Worm (Caenorhabditis elegans) whole organism, late embryonic: Measurements from ENCODE around the gene eif-2A.

ENCODE experiments used
- C08G9.2 ChIP-seq: sonication (generic microtip); optimal IDR thresholded peaks from 2 replicates; lab custom pipeline; 2016; ENCODE audit warnings: mild to moderate bottlenecking, missing genetic modification characterization, moderate library complexity, missing compliant biosample characterization
- Y22D7AL.16 ChIP-seq: sonication (generic microtip); optimal IDR thresholded peaks from 2 replicates; lab custom pipeline; 2016; ENCODE audit warnings: missing genetic modification characterization, missing compliant biosample characterization
- ahr-1 ChIP-seq: sonication (generic microtip); optimal IDR thresholded peaks from 2 replicates; lab custom pipeline; 2016; ENCODE audit warnings: missing genetic modification characterization, missing compliant biosample characterization
- ama-1 ChIP-seq: fragments of 150-350 bp; optimal IDR thresholded peaks from 2 replicates; lab custom pipeline; 2014
- ceh-2 ChIP-seq: sonication (generic microtip); optimal IDR thresholded peaks from 2 replicates; lab custom pipeline; 2016; ENCODE audit warnings: missing genotype, missing genetic modification characterization, missing compliant biosample characterization
- ceh-24 ChIP-seq: sonication (generic microtip); optimal IDR thresholded peaks from 2 replicates; lab custom pipeline; 2016; ENCODE audit warnings: mild to moderate bottlenecking, missing genetic modification characterization, missing compliant biosample characterization
- ceh-31 ChIP-seq: sonication (generic microtip); optimal IDR thresholded peaks from 2 replicates; lab custom pipeline; 2016; ENCODE audit warnings: missing genetic modification characterization, missing compliant biosample characterization
- ceh-6 ChIP-seq: fragments of 200-800 bp; sonication (Bioruptor generic); optimal IDR thresholded peaks from 2 replicates; lab custom pipeline; 2018; ENCODE audit warnings: mild to moderate bottlenecking, missing genetic modification characterization, missing compliant biosample characterization
- ceh-9 ChIP-seq: sonication (generic microtip); optimal IDR thresholded peaks from 2 replicates; lab custom pipeline; 2016; ENCODE audit warnings: mild to moderate bottlenecking, missing genetic modification characterization, inconsistent platforms, missing compliant biosample characterization
- che-1 ChIP-seq: sonication (generic microtip); optimal IDR thresholded peaks from 2 replicates; lab custom pipeline; 2016; ENCODE audit warnings: mild to moderate bottlenecking, missing genetic modification characterization, missing compliant biosample characterization
- elt-2 ChIP-seq: sonication (generic microtip); optimal IDR thresholded peaks from 2 replicates; lab custom pipeline; 2016; ENCODE audit warnings: missing genetic modification reagents, missing genetic modification characterization, missing compliant biosample characterization
- elt-4 ChIP-seq: sonication (generic microtip); optimal IDR thresholded peaks from 2 replicates; lab custom pipeline; 2016; ENCODE audit warnings: missing genetic modification characterization, missing compliant biosample characterization
- ets-4 ChIP-seq: sonication (generic microtip); optimal IDR thresholded peaks from 2 replicates; lab custom pipeline; 2016; ENCODE audit warnings: missing genetic modification characterization, missing compliant biosample characterization
- eyg-1 ChIP-seq: sonication (generic microtip); optimal IDR thresholded peaks from 2 replicates; lab custom pipeline; 2016; ENCODE audit warnings: missing genotype, missing genetic modification characterization, missing compliant biosample characterization
- gmeb-2 ChIP-seq: sonication (generic microtip); optimal IDR thresholded peaks from 2 replicates; lab custom pipeline; 2016; ENCODE audit warnings: missing genetic modification characterization, inconsistent platforms, missing compliant biosample characterization
- hlh-13 ChIP-seq: fragments of 200-800 bp; sonication (Bioruptor generic); optimal IDR thresholded peaks from 2 replicates; lab custom pipeline; 2018; ENCODE audit warnings: mild to moderate bottlenecking, missing genetic modification characterization, missing compliant biosample characterization
- hlh-30 ChIP-seq: sonication (generic microtip); optimal IDR thresholded peaks from 2 replicates; lab custom pipeline; 2017; ENCODE audit warnings: antibody characterized with exemption, missing genetic modification characterization, missing compliant biosample characterization; ENCODE audit not compliant: insufficient read depth
- nfya-1 ChIP-seq: sonication (generic microtip); optimal IDR thresholded peaks from 2 replicates; lab custom pipeline; 2017; ENCODE audit warnings: missing genetic modification characterization, mild to moderate bottlenecking, missing compliant biosample characterization, antibody characterized with exemption, moderate library complexity
- nhr-11 ChIP-seq: fragments of 150-350 bp; optimal IDR thresholded peaks from 2 replicates; lab custom pipeline; 2014; ENCODE audit warnings: missing biosample characterization, missing genetic modification characterization
- nhr-232 ChIP-seq: sonication (generic microtip); optimal IDR thresholded peaks from 2 replicates; lab custom pipeline; 2016; ENCODE audit warnings: missing genetic modification characterization, missing compliant biosample characterization
- pag-3 ChIP-seq: sonication (generic microtip); optimal IDR thresholded peaks from 2 replicates; lab custom pipeline; 2016; ENCODE audit warnings: missing compliant biosample characterization, missing genetic modification characterization, borderline replicate concordance
- pax-1 ChIP-seq: fragments of 150-350 bp; optimal IDR thresholded peaks from 2 replicates; lab custom pipeline; 2014; ENCODE audit warnings: missing biosample characterization, missing genetic modification characterization
- pha-2 ChIP-seq: sonication (generic microtip); optimal IDR thresholded peaks from 2 replicates; lab custom pipeline; 2017; ENCODE audit warnings: mild to moderate bottlenecking, missing genetic modification characterization, missing compliant biosample characterization
- pha-4 ChIP-seq: fragments of 150-350 bp; optimal IDR thresholded peaks from 2 replicates; lab custom pipeline; 2018; ENCODE audit warnings: missing biosample characterization, missing genetic modification reagents, missing genetic modification characterization
- pqm-1 ChIP-seq: sonication (generic microtip); optimal IDR thresholded peaks from 2 replicates; lab custom pipeline; 2016; ENCODE audit warnings: missing genetic modification characterization, missing compliant biosample characterization
- ref-2 ChIP-seq: sonication (generic microtip); optimal IDR thresholded peaks from 2 replicates; lab custom pipeline; 2016; ENCODE audit warnings: missing genetic modification characterization, missing compliant biosample characterization
- rnt-1 ChIP-seq: sonication (generic microtip); optimal IDR thresholded peaks from 2 replicates; lab custom pipeline; 2016; ENCODE audit warnings: missing genetic modification characterization, missing compliant biosample characterization
- sox-2 ChIP-seq: fragments of 200-800 bp; sonication (Bioruptor generic); IDR thresholded peaks from 2 replicates; pipeline ENCODE4 v1.3.6; 2022; ENCODE audit warnings: missing genetic modification reagents, missing genetic modification characterization, missing compliant biosample characterization
- sox-4 ChIP-seq: sonication (generic microtip); optimal IDR thresholded peaks from 2 replicates; lab custom pipeline; 2017; ENCODE audit warnings: mild to moderate bottlenecking, missing genetic modification characterization, inconsistent platforms, missing compliant biosample characterization
- ttx-3 ChIP-seq: sonication (generic microtip); optimal IDR thresholded peaks from 2 replicates; lab custom pipeline; 2016; ENCODE audit warnings: missing genetic modification reagents, missing genetic modification characterization, missing compliant biosample characterization
- unc-3 ChIP-seq, 2 experiments: fragments of 200-800 bp in 1 of 2; sonication (Bioruptor generic) in 1 of 2; sonication (generic microtip) in 1 of 2; conservative IDR thresholded peaks in 1 of 2; optimal IDR thresholded peaks in 1 of 2; 2 replicates each; pipeline versions ENCODE4 v1.3.6 to Lab custom; 2016 to 2022; ENCODE audit warnings: missing compliant biosample characterization in 2 of 2, missing genetic modification characterization in 2 of 2, missing genetic modification reagents in 1 of 2
- unc-55 ChIP-seq: sonication (generic microtip); optimal IDR thresholded peaks from 2 replicates; lab custom pipeline; 2017; ENCODE audit warnings: missing biosample characterization, missing genetic modification reagents, missing genetic modification characterization
- unc-86 ChIP-seq: sonication (generic microtip); optimal IDR thresholded peaks from 2 replicates; lab custom pipeline; 2016; ENCODE audit warnings: missing genetic modification characterization, missing compliant biosample characterization

The eif-2A gene

ce11 chrII:10396578-10396977 lies 20.0 kb upstream of the eif-2A start, which contains the start of gene T09F3.5:
T09F3.5 (plus strand) TSS chrII:10396878.
- TF ChIP-seq pqm-1 (tag; lab: Kevin White, UChicago) (no peak), elt-4 (tag; lab: Kevin White, UChicago) (no peak), ceh-9 (tag; lab: Kevin White, UChicago) (no peak), gmeb-2 (tag; lab: Kevin White, UChicago) (no peak), pax-1 (no peak), sox-2 (no peak), pha-2 (tag; lab: Kevin White, UChicago) (no peak), ceh-6 (GFP tag; lab: Kevin White, UChicago) (no peak), ceh-31 (tag; lab: Kevin White, UChicago) (no peak), ttx-3 (no peak), C08G9.2 (tag; lab: Kevin White, UChicago) (no peak), nhr-11 (no peak), nfya-1 (tag; lab: Kevin White, UChicago) (no peak), ets-4 (tag; lab: Kevin White, UChicago) (no peak)

ce11 chrII:10402991-10403390 lies 13.6 kb upstream of the eif-2A start:
- no peak for TF ChIP-seq ets-4 (tag; lab: Kevin White, UChicago)
- peak; percentile 67 for TF ChIP-seq elt-2 (tag; lab: Kevin White, UChicago)
- TF ChIP-seq C08G9.2 (tag; lab: Kevin White, UChicago) = no peak
- no peak for TF ChIP-seq ttx-3
- no peak for TF ChIP-seq pha-4 (tag; lab: Kevin White, UChicago)

ce11 chrII:10410989-10411388 lies 5.6 kb upstream of the eif-2A start, which contains the start of gene E04D5.5:
E04D5.5 (plus strand) TSS chrII:10411289.
- TF ChIP-seq unc-86 (tag; lab: Kevin White, UChicago) = no peak
- TF ChIP-seq sox-4 (tag; lab: Kevin White, UChicago) = no peak
- no peak for TF ChIP-seq pha-2 (tag; lab: Kevin White, UChicago)
- no peak for TF ChIP-seq ahr-1 (tag; lab: Kevin White, UChicago)
- TF ChIP-seq pha-4 (tag; lab: Kevin White, UChicago) = no peak
- TF ChIP-seq ceh-24 (tag; lab: Kevin White, UChicago) = no peak
- no peak for TF ChIP-seq Y22D7AL.16 (tag; lab: Kevin White, UChicago)
- no peak for TF ChIP-seq ref-2 (tag; lab: Kevin White, UChicago)
- TF ChIP-seq ceh-2 (tag; lab: Kevin White, UChicago) = no peak
- TF ChIP-seq unc-3 (GFP tag; conservative IDR thresholded peaks at IDR 0.05; lab: Robert Waterston, UW) = no peak
- TF ChIP-seq unc-3 (tag; optimal IDR thresholded peaks at IDR 0.05; lab: Kevin White, UChicago) = no peak
- TF ChIP-seq ceh-31 (tag; lab: Kevin White, UChicago) = no peak
- TF ChIP-seq nhr-11 = no peak
- TF ChIP-seq hlh-30 (tag; lab: Kevin White, UChicago) = no peak

ce11 chrII:10421941-10422340 lies 5.3 kb downstream of the eif-2A start, which contains the start of gene frpr-21:
frpr-21 (minus strand) TSS chrII:10422041.
- TF ChIP-seq nhr-232 (no peak), hlh-13 (no peak), rnt-1 (no peak), pag-3 (tag; lab: Kevin White, UChicago) (no peak), ama-1 (lab: Kevin White, UChicago) (no peak), ceh-24 (tag; lab: Kevin White, UChicago) (no peak)

- no peak for TF ChIP-seq pha-4 (tag; lab: Kevin White, UChicago)
Measured at ce11 chrII:10435836-10436235, 19.2 kb downstream of the eif-2A start, which contains the start of gene cut-4. cut-4 (plus strand) TSS chrII:10436136.

- no peak for TF ChIP-seq unc-55 (GFP tag; lab: Kevin White, UChicago)
- no peak for TF ChIP-seq ttx-3
- no peak for TF ChIP-seq ahr-1 (tag; lab: Kevin White, UChicago)
- TF ChIP-seq unc-86 (tag; lab: Kevin White, UChicago) = no peak
- TF ChIP-seq eyg-1 (tag; lab: Kevin White, UChicago) = no peak
- no peak for TF ChIP-seq che-1
Measured at ce11 chrII:10437840-10438239, 21.2 kb downstream of the eif-2A start.
